Fruit fly (Drosophila melanogaster): ENCODE measurements around the gene mtgo.

DNA sequence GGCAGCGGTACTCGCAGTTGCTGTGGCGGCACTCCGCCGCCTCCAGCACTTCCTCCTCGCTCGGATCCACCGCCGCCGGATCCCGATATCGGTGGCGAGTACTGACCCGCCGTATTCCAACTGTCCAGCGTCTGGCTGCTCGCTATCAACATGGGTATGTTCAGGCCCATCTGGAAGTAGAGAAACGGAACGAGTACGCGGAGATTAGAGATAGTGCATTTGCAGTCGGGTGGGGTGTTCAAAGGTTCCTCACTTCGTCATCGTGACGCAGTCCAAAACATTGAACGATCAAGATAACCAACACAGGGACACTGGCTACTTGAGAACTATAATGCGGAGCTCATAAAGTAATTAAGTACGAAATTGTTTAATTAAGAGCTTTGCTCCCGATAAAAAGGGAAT is 33.5 kb upstream of the mtgo start:
- TF ChIP-seq cyc (GFP tag; optimal IDR thresholded peaks at IDR 0.05) (no peak), salr (GFP tag; optimal IDR thresholded peaks at IDR 0.05) (no peak), Gug (GFP tag; IDR thresholded peaks at IDR 0.05) (peak; percentile 15; the same call in 1 of the 2 replicates), CG15336 (GFP tag; IDR thresholded peaks at IDR 0.05) (0 out of 2 replicates have a peak, but pooled peaks have one; percentile 25), Lpt (GFP tag; optimal IDR thresholded peaks at IDR 0.05) (no peak), CG11902 (GFP tag; optimal IDR thresholded peaks at IDR 0.05) (no peak), Blimp-1 (GFP tag; optimal IDR thresholded peaks at IDR 0.05) (no peak), Sox14 (GFP tag; optimal IDR thresholded peaks at IDR 0.05) (no peak), CG8319 (GFP tag; optimal IDR thresholded peaks at IDR 0.05) (no peak), CG8632 (GFP tag; optimal IDR thresholded peaks at IDR 0.05) (no peak), CG6854 (GFP tag; optimal IDR thresholded peaks at IDR 0.05) (no peak), Eip93F (GFP tag; optimal IDR thresholded peaks at IDR 0.05) (no peak)

Measured in whole organism, prepupa.